Worm (Caenorhabditis elegans) whole organism, L4/young adult: ENCODE results near the gene mlc-7.

ENCODE experiments used
- W03F9.2 ChIP-seq: fragments of 150-350 bp; optimal IDR thresholded peaks from 2 replicates; lab custom pipeline; 2014; ENCODE audit warnings: missing biosample characterization, missing genetic modification characterization
- dao-5 ChIP-seq: sonication (generic microtip); optimal IDR thresholded peaks from 2 replicates; lab custom pipeline; 2016; ENCODE audit warnings: missing genotype, missing genetic modification characterization, moderate library complexity, missing compliant biosample characterization
- him-1 ChIP-seq: sonication (generic microtip); optimal IDR thresholded peaks from 2 replicates; lab custom pipeline; 2016; ENCODE audit warnings: missing genotype, missing genetic modification reagents, missing genetic modification characterization, missing compliant biosample characterization

DNA sequence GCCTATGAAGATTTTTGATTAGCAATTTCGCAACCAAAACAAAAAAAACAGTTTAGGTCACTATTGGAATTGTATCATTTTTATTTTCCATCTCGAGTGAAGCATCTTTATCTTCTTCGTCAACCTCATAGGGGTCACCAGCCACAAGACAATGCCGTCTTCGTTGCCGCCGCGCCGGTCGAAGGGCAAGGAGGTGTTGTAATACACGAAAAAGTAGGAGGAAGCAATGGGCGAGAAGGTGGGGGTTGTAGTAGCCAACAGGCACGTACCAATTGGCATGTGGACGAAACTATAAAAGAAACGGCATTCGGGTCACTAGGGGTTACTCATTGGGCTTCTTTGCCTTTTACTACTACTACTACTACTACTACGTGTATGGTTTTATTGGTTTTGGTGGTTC is 9.2 kb upstream of the mlc-7 start:
- TF ChIP-seq dao-5 (tag; lab: Kevin White, UChicago) (no peak), W03F9.2 (tag; lab: Kevin White, UChicago) (no peak), him-1 (no peak)
